Worm (Caenorhabditis elegans): Measurements from ENCODE around the gene nob-1.

- TF ChIP-seq D2030.7 (GFP tag; IDR thresholded peaks at IDR 0.05) (no peak), hmg-1.2 (GFP tag; IDR thresholded peaks at IDR 0.05) (no peak), rpc-1 (optimal IDR thresholded peaks at IDR 0.05) (no peak), rpc-1 (tag; optimal IDR thresholded peaks at IDR 0.05) (no peak), unc-62 (GFP tag; optimal IDR thresholded peaks at IDR 0.05) (no peak)
These were observed 45.9 kb upstream of the nob-1 start, which contains the start of gene Y75B8A.6 for ce11 chrIII:12130052-12130451.

All from whole organism, young adult.